Fruit fly (Drosophila melanogaster) whole organism, embryonic: ENCODE results near the gene CG15814.

Experiments used
- CG14710 ChIP-seq: fragments of 200-800 bp; sonication (Bioruptor generic); optimal IDR thresholded peaks from 3 replicates; lab custom pipeline; 2019; ENCODE audit warnings: missing biosample characterization, mild to moderate bottlenecking, missing genetic modification characterization, moderate library complexity
- CG34376 ChIP-seq: fragments of 200-800 bp; sonication (Bioruptor generic); optimal IDR thresholded peaks from 2 replicates; lab custom pipeline; 2018; ENCODE audit warnings: missing biosample characterization, mild to moderate bottlenecking, missing genetic modification characterization
- CG4617 ChIP-seq: fragments of 200-800 bp; sonication (Bioruptor generic); optimal IDR thresholded peaks from 3 replicates; lab custom pipeline; 2016; ENCODE audit warnings: missing biosample characterization, missing genetic modification characterization, borderline replicate concordance
- CG8944 ChIP-seq: fragments of 200-800 bp; sonication (Bioruptor generic); optimal IDR thresholded peaks from 3 replicates; lab custom pipeline; 2016; ENCODE audit warnings: missing biosample characterization, missing genetic modification characterization
- D ChIP-seq, 2 experiments: fragments of 200-800 bp in 1 of 2; fragments of >200 bp in 1 of 2; sonication (Bioruptor generic) in 1 of 2; optimal IDR thresholded peaks; 2 replicates in 1 of 2; 3 replicates in 1 of 2; lab custom pipeline; 2017; ENCODE audit warnings: mild to moderate bottlenecking in 1 of 2, missing biosample characterization in 1 of 2, missing genetic modification characterization in 1 of 2, missing genetic modification reagents in 1 of 2
- Neu2 ChIP-seq: fragments of 200-800 bp; sonication (Bioruptor generic); optimal IDR thresholded peaks from 3 replicates; lab custom pipeline; 2016; ENCODE audit warnings: missing biosample characterization, missing genetic modification characterization, borderline replicate concordance
- dysf ChIP-seq: fragments of 200-800 bp; sonication (Bioruptor generic); IDR thresholded peaks from 3 replicates; pipeline ENCODE4 v1.3.6; 2022; ENCODE audit warnings: missing biosample characterization, missing genetic modification characterization

DNA sequence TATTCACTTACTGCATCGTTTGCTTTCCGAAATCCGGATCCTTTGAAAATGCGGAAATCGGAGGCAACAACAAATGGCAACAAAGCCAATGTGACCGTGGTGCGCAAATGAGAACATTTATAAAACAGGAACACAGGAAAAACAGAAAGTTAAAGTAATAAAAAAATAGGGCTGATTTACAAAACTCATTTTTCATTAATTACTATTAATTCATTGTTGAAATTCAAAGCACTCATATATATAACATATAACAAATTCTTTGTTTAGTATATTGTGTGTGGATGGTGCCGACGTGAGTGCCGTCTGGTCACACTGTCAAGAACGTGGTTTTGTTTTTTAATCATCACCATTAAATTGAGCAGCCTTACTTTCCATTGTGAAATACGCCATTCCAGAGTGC lies 10.6 kb upstream of the CG15814 start, which contains the start of the genes Arp8 and CG6769:
- TF ChIP-seq dysf (GFP tag; lab: Robert Waterston, UW) = no peak
- TF ChIP-seq CG4617 (GFP tag; lab: Kevin White, UChicago) = peak; percentile 28
- no peak for TF ChIP-seq CG8944 (GFP tag; lab: Kevin White, UChicago)
- peak; percentile 61 for TF ChIP-seq CG14710
- TF ChIP-seq CG34376 (GFP tag; lab: Kevin White, UChicago) = no peak
- TF ChIP-seq Neu2 (GFP tag; lab: Kevin White, UChicago) = no peak
- TF ChIP-seq D (optimal IDR thresholded peaks at IDR 0.05; lab: Kevin White, UChicago) = no peak
- no peak for TF ChIP-seq D (GFP tag; optimal IDR thresholded peaks at IDR 0.05; lab: Kevin White, UChicago)
